Worm (Caenorhabditis elegans): Measurements from ENCODE around the gene Y110A2AL.5.

The Y110A2AL.5 gene

ce11 chrII:2864229-2864628, at the start of gene Y110A2AL.5:
TSS of gene Y110A2AL.5 (plus strand) at chrII:2864529.
- no peak for TF ChIP-seq W03F9.2 (tag; optimal IDR thresholded peaks at IDR 0.05)
- TF ChIP-seq dao-5 (tag; optimal IDR thresholded peaks at IDR 0.05): no peak
- no peak for TF ChIP-seq him-1 (tag; optimal IDR thresholded peaks at IDR 0.05)

ce11 chrII:2815017-2815416, 49.3 kb upstream of the Y110A2AL.5 start:
- TF ChIP-seq him-1 (tag; optimal IDR thresholded peaks at IDR 0.05) (no peak), dao-5 (tag; optimal IDR thresholded peaks at IDR 0.05) (no peak), W03F9.2 (tag; optimal IDR thresholded peaks at IDR 0.05) (no peak)

ce11 chrII:2815444-2815843, 48.9 kb upstream of the Y110A2AL.5 start, which contains the start of gene K12H6.2:
TSS of gene K12H6.2 (minus strand) at chrII:2815544.
- TF ChIP-seq W03F9.2 (tag; optimal IDR thresholded peaks at IDR 0.05) (no peak), him-1 (tag; optimal IDR thresholded peaks at IDR 0.05) (no peak), dao-5 (tag; optimal IDR thresholded peaks at IDR 0.05) (no peak)

- TF ChIP-seq dao-5 (tag; optimal IDR thresholded peaks at IDR 0.05) (no peak), W03F9.2 (tag; optimal IDR thresholded peaks at IDR 0.05) (no peak), him-1 (tag; optimal IDR thresholded peaks at IDR 0.05) (no peak)
Measured at ce11 chrII:2816676-2817075, 47.7 kb upstream of the Y110A2AL.5 start, which contains the start of gene set-13. TSS of gene set-13 (plus strand) at chrII:2816976.

- TF ChIP-seq W03F9.2 (tag; optimal IDR thresholded peaks at IDR 0.05): no peak
Measured at ce11 chrII:2822435-2822920, 41.9 kb upstream of the Y110A2AL.5 start, which contains the start of the genes fut-4 and K12H6.10. TSS of gene fut-4 (minus strand) at chrII:2822535. TSS of gene K12H6.10 (plus strand) at chrII:2822870.

- TF ChIP-seq dao-5 (tag; optimal IDR thresholded peaks at IDR 0.05) (no peak), W03F9.2 (tag; optimal IDR thresholded peaks at IDR 0.05) (no peak), him-1 (tag; optimal IDR thresholded peaks at IDR 0.05) (no peak)
Measured at ce11 chrII:2824169-2824568, 40.2 kb upstream of the Y110A2AL.5 start, which contains the start of the genes K12H6.4 and K12H6.9. TSS of gene K12H6.4 (minus strand) at chrII:2824269. TSS of gene K12H6.9 (plus strand) at chrII:2824404.

- TF ChIP-seq dao-5 (tag; optimal IDR thresholded peaks at IDR 0.05) (no peak), him-1 (tag; optimal IDR thresholded peaks at IDR 0.05) (no peak), W03F9.2 (tag; optimal IDR thresholded peaks at IDR 0.05) (no peak)
Measured at ce11 chrII:2826073-2826472, 38.3 kb upstream of the Y110A2AL.5 start, which contains the start of gene K12H6.5. TSS of gene K12H6.5 (minus strand) at chrII:2826173.

ce11 chrII:2827859-2828403, 36.4 kb upstream of the Y110A2AL.5 start, which contains the start of gene K12H6.8:
TSS of gene K12H6.8 (plus strand) at chrII:2827896.
- TF ChIP-seq him-1 (tag; optimal IDR thresholded peaks at IDR 0.05): no peak

ce11 chrII:2829482-2829881, 34.8 kb upstream of the Y110A2AL.5 start:
- TF ChIP-seq dao-5 (tag; optimal IDR thresholded peaks at IDR 0.05) (no peak), W03F9.2 (tag; optimal IDR thresholded peaks at IDR 0.05) (no peak), him-1 (tag; optimal IDR thresholded peaks at IDR 0.05) (no peak)

ce11 chrII:2830144-2830543, 34.2 kb upstream of the Y110A2AL.5 start:
- no peak for TF ChIP-seq W03F9.2 (tag; optimal IDR thresholded peaks at IDR 0.05)
- TF ChIP-seq dao-5 (tag; optimal IDR thresholded peaks at IDR 0.05): no peak
- no peak for TF ChIP-seq him-1 (tag; optimal IDR thresholded peaks at IDR 0.05)

ce11 chrII:2831173-2831572, 33.2 kb upstream of the Y110A2AL.5 start, which contains the start of gene K12H6.6:
TSS of gene K12H6.6 (minus strand) at chrII:2831233.
- TF ChIP-seq him-1 (tag; optimal IDR thresholded peaks at IDR 0.05): no peak
- TF ChIP-seq dao-5 (tag; optimal IDR thresholded peaks at IDR 0.05): no peak
- no peak for TF ChIP-seq W03F9.2 (tag; optimal IDR thresholded peaks at IDR 0.05)

ce11 chrII:2832098-2832497, 32.2 kb upstream of the Y110A2AL.5 start:
- no peak for TF ChIP-seq W03F9.2 (tag; optimal IDR thresholded peaks at IDR 0.05)
- TF ChIP-seq dao-5 (tag; optimal IDR thresholded peaks at IDR 0.05): no peak
- TF ChIP-seq him-1 (tag; optimal IDR thresholded peaks at IDR 0.05): no peak

ce11 chrII:2832539-2832938, 31.8 kb upstream of the Y110A2AL.5 start:
- TF ChIP-seq W03F9.2 (tag; optimal IDR thresholded peaks at IDR 0.05): no peak

- TF ChIP-seq dao-5 (tag; optimal IDR thresholded peaks at IDR 0.05) (no peak), W03F9.2 (tag; optimal IDR thresholded peaks at IDR 0.05) (no peak), him-1 (tag; optimal IDR thresholded peaks at IDR 0.05) (no peak)
Measured at ce11 chrII:2834105-2834504, 30.2 kb upstream of the Y110A2AL.5 start.

ce11 chrII:2836853-2837252, 27.5 kb upstream of the Y110A2AL.5 start, which contains the start of gene K12H6.7:
TSS of gene K12H6.7 (minus strand) at chrII:2836953.
- TF ChIP-seq him-1 (tag; optimal IDR thresholded peaks at IDR 0.05) (no peak), dao-5 (tag; optimal IDR thresholded peaks at IDR 0.05) (no peak), W03F9.2 (tag; optimal IDR thresholded peaks at IDR 0.05) (no peak)
